Worm (Caenorhabditis elegans) whole organism, young adult: Measurements from ENCODE around the gene col-10.

Experiments used
- B0261.1 ChIP-seq: sonication (generic microtip); optimal IDR thresholded peaks from 2 replicates; lab custom pipeline; 2016; ENCODE audit warnings: mild to moderate bottlenecking, missing genetic modification characterization, moderate library complexity, missing compliant biosample characterization
- B0336.3 ChIP-seq: fragments of 200-800 bp; sonication (Bioruptor generic); IDR thresholded peaks from 2 replicates; pipeline ENCODE4 v1.3.6; 2022; ENCODE audit warnings: missing genetic modification characterization, missing compliant biosample characterization
- F57C9.4 ChIP-seq: sonication (generic microtip); optimal IDR thresholded peaks from 2 replicates; lab custom pipeline; 2017; ENCODE audit warnings: mild to moderate bottlenecking, missing genetic modification characterization, missing compliant biosample characterization
- akir-1 ChIP-seq: fragments of 200-800 bp; sonication (Bioruptor generic); optimal IDR thresholded peaks from 2 replicates; lab custom pipeline; 2018; ENCODE audit warnings: mild to moderate bottlenecking, missing genetic modification characterization, moderate library complexity, missing compliant biosample characterization
- atf-7 ChIP-seq: sonication (generic microtip); optimal IDR thresholded peaks from 2 replicates; lab custom pipeline; 2017; ENCODE audit warnings: mild to moderate bottlenecking, missing genetic modification characterization, missing compliant biosample characterization
- ccch-3 ChIP-seq: fragments of 200-800 bp; sonication (Bioruptor generic); optimal IDR thresholded peaks from 2 replicates; lab custom pipeline; 2018; ENCODE audit warnings: mild to moderate bottlenecking, missing genetic modification characterization, missing compliant biosample characterization
- cebp-1 ChIP-seq, 2 experiments: fragments of 200-800 bp in 1 of 2; sonication (Bioruptor generic) in 1 of 2; sonication (generic microtip) in 1 of 2; IDR thresholded peaks in 1 of 2; optimal IDR thresholded peaks in 1 of 2; 2 replicates each; pipeline versions ENCODE4 v1.3.6 to Lab custom; 2017 to 2022; ENCODE audit warnings: missing compliant biosample characterization in 2 of 2, missing genetic modification characterization in 2 of 2, mild to moderate bottlenecking in 1 of 2, missing genetic modification reagents in 1 of 2, moderate library complexity in 1 of 2
- ceh-27 ChIP-seq: fragments of 200-800 bp; sonication (Bioruptor generic); optimal IDR thresholded peaks from 2 replicates; lab custom pipeline; 2018; ENCODE audit warnings: mild to moderate bottlenecking, missing genetic modification characterization, moderate library complexity, missing compliant biosample characterization
- ceh-40 ChIP-seq: fragments of 200-800 bp; sonication (Bioruptor generic); IDR thresholded peaks from 2 replicates; pipeline ENCODE4 v1.3.6; 2022; ENCODE audit warnings: missing genetic modification characterization, missing compliant biosample characterization
- ceh-58 ChIP-seq: fragments of 200-800 bp; sonication (Bioruptor generic); IDR thresholded peaks from 2 replicates; pipeline ENCODE4 v1.3.6; 2022; ENCODE audit warnings: missing genetic modification characterization, missing compliant biosample characterization
- ceh-91 ChIP-seq: fragments of 200-800 bp; sonication (Bioruptor generic); IDR thresholded peaks from 2 replicates; pipeline ENCODE4 v1.3.6; 2022; ENCODE audit warnings: missing genetic modification reagents, missing genetic modification characterization, missing compliant biosample characterization
- dpff-1 ChIP-seq: sonication (generic microtip); optimal IDR thresholded peaks from 2 replicates; lab custom pipeline; 2017; ENCODE audit warnings: mild to moderate bottlenecking, missing genetic modification characterization, missing compliant biosample characterization
- him-1 ChIP-seq: sonication (generic microtip); optimal IDR thresholded peaks from 2 replicates; lab custom pipeline; 2016; ENCODE audit warnings: missing genotype, missing genetic modification reagents, missing genetic modification characterization, missing compliant biosample characterization
- hmg-20 ChIP-seq: fragments of 200-800 bp; sonication (Bioruptor generic); IDR thresholded peaks from 2 replicates; pipeline ENCODE4 v1.3.6; 2022; ENCODE audit warnings: missing genetic modification reagents, missing genetic modification characterization, missing compliant biosample characterization
- lag-1 ChIP-seq: fragments of 200-800 bp; sonication (Bioruptor generic); IDR thresholded peaks from 2 replicates; pipeline ENCODE4 v1.3.6; 2022; ENCODE audit warnings: missing genetic modification reagents, missing genetic modification characterization, missing compliant biosample characterization
- lsy-27 ChIP-seq: sonication (generic microtip); optimal IDR thresholded peaks from 2 replicates; lab custom pipeline; 2017; ENCODE audit warnings: missing genetic modification characterization, mild to moderate bottlenecking, missing compliant biosample characterization, antibody characterized with exemption, missing genotype, borderline replicate concordance; ENCODE audit not compliant: insufficient read depth
- madf-10 ChIP-seq: sonication (generic microtip); optimal IDR thresholded peaks from 2 replicates; lab custom pipeline; 2016; ENCODE audit warnings: mild to moderate bottlenecking, missing genetic modification characterization, missing compliant biosample characterization
- nfya-2 ChIP-seq: fragments of 200-800 bp; sonication (Bioruptor generic); IDR thresholded peaks from 2 replicates; pipeline ENCODE4 v1.3.6; 2022; ENCODE audit warnings: missing genetic modification reagents, missing genetic modification characterization, missing compliant biosample characterization
- nfyb-1 ChIP-seq: fragments of 200-800 bp; sonication (Bioruptor generic); IDR thresholded peaks from 2 replicates; pipeline ENCODE4 v1.3.6; 2022; ENCODE audit warnings: missing genetic modification reagents, missing genetic modification characterization, missing compliant biosample characterization
- nhr-179 ChIP-seq: sonication (generic microtip); optimal IDR thresholded peaks from 2 replicates; lab custom pipeline; 2016; ENCODE audit warnings: mild to moderate bottlenecking, missing genetic modification characterization, missing compliant biosample characterization
- nhr-90 ChIP-seq: sonication (generic microtip); optimal IDR thresholded peaks from 2 replicates; lab custom pipeline; 2016; ENCODE audit warnings: missing genotype, mild to moderate bottlenecking, missing genetic modification characterization, missing compliant biosample characterization
- pha-4 ChIP-seq: fragments of 150-350 bp; sonication (generic microtip); optimal IDR thresholded peaks from 2 replicates; lab custom pipeline; 2014; ENCODE audit warnings: missing biosample characterization, missing genetic modification reagents, missing genetic modification characterization
- rcor-1 ChIP-seq: fragments of 200-800 bp; sonication (Bioruptor generic); IDR thresholded peaks from 2 replicates; pipeline ENCODE4 v1.3.6; 2022; ENCODE audit warnings: missing genetic modification reagents, missing genetic modification characterization, missing compliant biosample characterization
- snpc-1.3 ChIP-seq: sonication (generic microtip); optimal IDR thresholded peaks from 2 replicates; lab custom pipeline; 2017; ENCODE audit warnings: missing genetic modification characterization, mild to moderate bottlenecking, missing compliant biosample characterization, antibody characterized with exemption, moderate library complexity, missing genotype, missing genetic modification reagents; ENCODE audit not compliant: insufficient read depth
- snpc-3.4 ChIP-seq: sonication (generic microtip); optimal IDR thresholded peaks from 2 replicates; lab custom pipeline; 2017; ENCODE audit warnings: missing genetic modification characterization, mild to moderate bottlenecking, missing compliant biosample characterization, antibody characterized with exemption, moderate library complexity, missing genotype, missing genetic modification reagents
- tlf-1 ChIP-seq: fragments of 200-800 bp; sonication (Bioruptor generic); optimal IDR thresholded peaks from 2 replicates; lab custom pipeline; 2018; ENCODE audit warnings: mild to moderate bottlenecking, missing genetic modification characterization, missing compliant biosample characterization
- unc-62 ChIP-seq: fragments of 150-350 bp; optimal IDR thresholded peaks from 2 replicates; lab custom pipeline; 2014; ENCODE audit warnings: missing biosample characterization, missing genetic modification reagents, missing genetic modification characterization
- ztf-18 ChIP-seq: sonication (generic microtip); optimal IDR thresholded peaks from 2 replicates; lab custom pipeline; 2016; ENCODE audit warnings: missing genotype, mild to moderate bottlenecking, missing genetic modification characterization, missing compliant biosample characterization
- ztf-28 ChIP-seq: fragments of 200-800 bp; sonication (Bioruptor generic); IDR thresholded peaks from 2 replicates; pipeline ENCODE4 v1.3.6; 2022; ENCODE audit warnings: missing genetic modification reagents, missing genetic modification characterization, missing compliant biosample characterization

The col-10 gene

DNA sequence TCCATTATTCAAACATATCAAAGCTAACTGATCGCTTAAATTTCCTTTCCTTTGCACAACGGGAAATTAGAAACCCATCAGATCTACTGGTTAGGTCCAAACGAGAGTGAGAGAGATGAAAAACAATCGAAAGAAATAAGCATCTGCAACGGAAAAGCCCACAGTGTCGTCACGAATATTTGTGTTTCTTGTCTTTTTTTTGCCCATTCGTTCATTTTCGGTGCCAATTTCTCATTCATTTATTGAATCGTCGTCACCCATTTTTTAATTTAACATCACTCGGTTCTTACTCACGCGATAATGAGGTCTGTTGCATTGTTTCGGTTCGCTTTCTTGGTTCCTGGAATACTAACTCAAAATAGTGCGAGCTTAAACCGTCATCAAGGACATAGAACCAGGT lies 40.9 kb downstream of the col-10 start, which contains the start of gene F21C10.6:
F21C10.6 (plus strand) TSS at position 301 of the 400 bp plus-strand sequence.
- TF ChIP-seq cebp-1 (GFP tag; IDR thresholded peaks at IDR 0.05; lab: Robert Waterston, UW) (no peak), cebp-1 (tag; optimal IDR thresholded peaks at IDR 0.05; lab: Kevin White, UChicago) (no peak), ccch-3 (no peak), hmg-20 (GFP tag; lab: Robert Waterston, UW) (no peak), unc-62 (GFP tag; lab: Kevin White, UChicago) (no peak), ceh-27 (GFP tag; lab: Kevin White, UChicago) (no peak), B0261.1 (no peak), pha-4 (tag; lab: Kevin White, UChicago) (no peak), snpc-3.4 (tag; lab: Kevin White, UChicago) (no peak), lag-1 (GFP tag; lab: Robert Waterston, UW) (no peak), lsy-27 (tag; lab: Kevin White, UChicago) (no peak), nfya-2 (GFP tag; lab: Robert Waterston, UW) (no peak)
- TF ChIP-seq, all 124 proteins: peak for 0

- TF ChIP-seq nhr-179 (tag; lab: Kevin White, UChicago) (no peak), tlf-1 (GFP tag; lab: Kevin White, UChicago) (no peak), unc-62 (GFP tag; lab: Kevin White, UChicago) (no peak), ceh-40 (GFP tag; lab: Robert Waterston, UW) (no peak), lsy-27 (tag; lab: Kevin White, UChicago) (no peak), madf-10 (tag; lab: Kevin White, UChicago) (no peak), snpc-1.3 (no peak), him-1 (tag; lab: Kevin White, UChicago) (no peak), nfyb-1 (no peak), lag-1 (GFP tag; lab: Robert Waterston, UW) (no peak), ztf-18 (tag; lab: Kevin White, UChicago) (no peak), B0336.3 (GFP tag; lab: Robert Waterston, UW) (no peak), dpff-1 (tag; lab: Kevin White, UChicago) (no peak), ztf-28 (GFP tag; lab: Robert Waterston, UW) (no peak), ceh-58 (GFP tag; lab: Robert Waterston, UW) (no peak), akir-1 (GFP tag; lab: Kevin White, UChicago) (no peak), atf-7 (tag; lab: Kevin White, UChicago) (no peak), F57C9.4 (tag; lab: Kevin White, UChicago) (no peak), nhr-90 (tag; lab: Kevin White, UChicago) (no peak), hmg-20 (GFP tag; lab: Robert Waterston, UW) (no peak)
Observed at ce11 chrV:9123186-9123585, 41.9 kb downstream of the col-10 start, which contains the start of gene F21C10.11. Gene F21C10.11 (plus strand): TSS chrV:9123486.

- no peak for TF ChIP-seq unc-62 (GFP tag; lab: Kevin White, UChicago)
- no peak for TF ChIP-seq rcor-1 (GFP tag; lab: Robert Waterston, UW)
- no peak for TF ChIP-seq nhr-179 (tag; lab: Kevin White, UChicago)
- TF ChIP-seq ceh-91 = no peak
Observed at ce11 chrV:9122004-9122403, 43.1 kb downstream of the col-10 start, which contains the start of gene F21C10.13. Gene F21C10.13 (plus strand): TSS chrV:9122304.
